Fruit fly (Drosophila melanogaster) whole organism, embryonic: Measurements from ENCODE around the gene CG42399.

ENCODE experiments used
- Ada2b ChIP-seq: fragments of 200-800 bp; sonication (Bioruptor generic); IDR thresholded peaks from 2 replicates; pipeline ENCODE4 v1.3.6; 2022; ENCODE audit warnings: missing biosample characterization, missing genetic modification characterization
- BEAF-32 ChIP-seq: fragments of 200-800 bp; sonication (Bioruptor generic); optimal IDR thresholded peaks from 3 replicates; lab custom pipeline; 2017; ENCODE audit warnings: missing biosample characterization, missing genetic modification characterization, mild to moderate bottlenecking, moderate library complexity, missing genetic modification reagents
- CG11504 ChIP-seq: fragments of 200-800 bp; sonication (Bioruptor generic); optimal IDR thresholded peaks from 3 replicates; lab custom pipeline; 2019; ENCODE audit warnings: missing biosample characterization, mild to moderate bottlenecking, missing genetic modification characterization, moderate library complexity
- CG15073 ChIP-seq: fragments of 200-800 bp; sonication (Bioruptor generic); optimal IDR thresholded peaks from 2 replicates; lab custom pipeline; 2016; ENCODE audit warnings: missing biosample characterization, missing genetic modification characterization
- CG15514 ChIP-seq: fragments of 200-800 bp; sonication (Bioruptor generic); optimal IDR thresholded peaks from 3 replicates; lab custom pipeline; 2017; ENCODE audit warnings: missing biosample characterization, missing genetic modification characterization, mild to moderate bottlenecking, moderate library complexity, missing genetic modification reagents
- CG1603 ChIP-seq: fragments of 200-800 bp; sonication (Bioruptor generic); optimal IDR thresholded peaks from 2 replicates; lab custom pipeline; 2019; ENCODE audit warnings: missing biosample characterization, mild to moderate bottlenecking, missing genetic modification characterization, moderate library complexity
- CG2202 ChIP-seq: fragments of 200-800 bp; sonication (Bioruptor generic); optimal IDR thresholded peaks from 2 replicates; lab custom pipeline; 2018; ENCODE audit warnings: missing biosample characterization, mild to moderate bottlenecking, missing genetic modification characterization
- CG32767 ChIP-seq: fragments of 200-800 bp; sonication (Bioruptor generic); IDR thresholded peaks from 2 replicates; pipeline ENCODE4 v1.3.6; 2022; ENCODE audit warnings: missing biosample characterization, missing genetic modification characterization
- CG34376 ChIP-seq: fragments of 200-800 bp; sonication (Bioruptor generic); optimal IDR thresholded peaks from 2 replicates; lab custom pipeline; 2018; ENCODE audit warnings: missing biosample characterization, mild to moderate bottlenecking, missing genetic modification characterization
- CG3838 ChIP-seq: fragments of 200-800 bp; sonication (Bioruptor generic); optimal IDR thresholded peaks from 3 replicates; lab custom pipeline; 2016; ENCODE audit warnings: missing biosample characterization, missing genetic modification characterization
- CG42726 ChIP-seq: fragments of 200-800 bp; sonication (Bioruptor generic); IDR thresholded peaks from 2 replicates; pipeline ENCODE4 v1.3.6; 2022; ENCODE audit warnings: missing biosample characterization, missing genetic modification characterization; ENCODE audit not compliant: partially characterized antibody
- CG4617 ChIP-seq: fragments of 200-800 bp; sonication (Bioruptor generic); optimal IDR thresholded peaks from 3 replicates; lab custom pipeline; 2016; ENCODE audit warnings: missing biosample characterization, missing genetic modification characterization, borderline replicate concordance
- CG6791 ChIP-seq: fragments of 200-800 bp; sonication (Bioruptor generic); IDR thresholded peaks from 3 replicates; pipeline ENCODE4 v1.3.6; 2022; ENCODE audit warnings: missing biosample characterization, missing genetic modification characterization; ENCODE audit not compliant: partially characterized antibody
- D ChIP-seq, 2 experiments: fragments of 200-800 bp in 1 of 2; fragments of >200 bp in 1 of 2; sonication (Bioruptor generic) in 1 of 2; optimal IDR thresholded peaks; 2 replicates in 1 of 2; 3 replicates in 1 of 2; lab custom pipeline; 2017; ENCODE audit warnings: mild to moderate bottlenecking in 1 of 2, missing biosample characterization in 1 of 2, missing genetic modification characterization in 1 of 2, missing genetic modification reagents in 1 of 2
- Dip3 ChIP-seq: fragments of 200-800 bp; sonication (Bioruptor generic); optimal IDR thresholded peaks from 3 replicates; lab custom pipeline; 2016; ENCODE audit warnings: missing biosample characterization, missing genetic modification characterization
- Dll ChIP-seq: fragments of 200-800 bp; sonication (Bioruptor generic); IDR thresholded peaks from 4 replicates; pipeline ENCODE4 v1.3.6; 2022; ENCODE audit warnings: missing biosample characterization, missing genetic modification characterization; ENCODE audit not compliant: partially characterized antibody
- Dp ChIP-seq: fragments of 200-800 bp; sonication (Bioruptor generic); optimal IDR thresholded peaks from 2 replicates; lab custom pipeline; 2018; ENCODE audit warnings: missing biosample characterization, mild to moderate bottlenecking, missing genetic modification characterization, moderate library complexity
- E2f2 ChIP-seq: fragments of 200-800 bp; sonication (Bioruptor generic); IDR thresholded peaks from 2 replicates; pipeline ENCODE4 v1.3.6; 2022; ENCODE audit warnings: missing biosample characterization, missing genetic modification characterization
- MESR4 ChIP-seq: fragments of 200-800 bp; sonication (Bioruptor generic); optimal IDR thresholded peaks from 2 replicates; lab custom pipeline; 2018; ENCODE audit warnings: missing biosample characterization, mild to moderate bottlenecking, missing genetic modification characterization, moderate library complexity
- Med ChIP-seq: fragments of 200-800 bp; sonication (Bioruptor generic); peaks from one replicate; lab custom pipeline; 2016; ENCODE audit warnings: missing biosample characterization, missing genetic modification characterization, mild to moderate bottlenecking, inconsistent platforms, moderate library complexity
- Meics ChIP-seq: fragments of 200-800 bp; sonication (Bioruptor generic); optimal IDR thresholded peaks from 2 replicates; lab custom pipeline; 2017; ENCODE audit warnings: missing biosample characterization, mild to moderate bottlenecking, missing genetic modification characterization
- Optix ChIP-seq: fragments of 200-800 bp; sonication (Bioruptor generic); IDR thresholded peaks from 3 replicates; pipeline ENCODE4 v1.3.6; 2022; ENCODE audit warnings: missing biosample characterization, missing genetic modification characterization
- Pdp1 ChIP-seq, 2 experiments: fragments of 200-800 bp; sonication (Bioruptor generic); optimal IDR thresholded peaks; 3 replicates each; lab custom pipeline; 2016; ENCODE audit warnings: missing biosample characterization in 2 of 2, missing genetic modification characterization in 2 of 2, mild to moderate bottlenecking in 1 of 2, moderate library complexity in 1 of 2
- Scr ChIP-seq: fragments of 200-800 bp; sonication (Bioruptor generic); IDR thresholded peaks from 2 replicates; pipeline ENCODE4 v1.3.6; 2022; ENCODE audit warnings: missing biosample characterization, missing genetic modification characterization; ENCODE audit not compliant: partially characterized antibody
- Sry-δ ChIP-seq: fragments of 200-800 bp; sonication (Bioruptor generic); optimal IDR thresholded peaks from 2 replicates; lab custom pipeline; 2016; ENCODE audit warnings: missing biosample characterization, missing genetic modification characterization
- YL-1 ChIP-seq: fragments of 200-800 bp; sonication (Bioruptor generic); optimal IDR thresholded peaks from 3 replicates; lab custom pipeline; 2017; ENCODE audit warnings: missing biosample characterization, mild to moderate bottlenecking, missing genetic modification characterization
- aop ChIP-seq: fragments of 200-800 bp; sonication (Bioruptor generic); IDR thresholded peaks from 2 replicates; pipeline ENCODE4 v1.3.6; 2022; ENCODE audit warnings: missing biosample characterization, missing genetic modification characterization
- chif ChIP-seq, 2 experiments: fragments of 200-800 bp; sonication (Bioruptor generic); optimal IDR thresholded peaks; 3 replicates each; lab custom pipeline; 2016; ENCODE audit warnings: missing biosample characterization in 2 of 2, missing genetic modification characterization in 2 of 2
- crp ChIP-seq, 2 experiments: fragments of 200-800 bp; sonication (Bioruptor generic); optimal IDR thresholded peaks; 2 replicates in 1 of 2; 3 replicates in 1 of 2; lab custom pipeline; 2017; ENCODE audit warnings: missing biosample characterization in 2 of 2, missing genetic modification characterization in 2 of 2, mild to moderate bottlenecking in 1 of 2, moderate library complexity in 1 of 2
- en ChIP-seq: fragments of 200-800 bp; sonication (Bioruptor generic); optimal IDR thresholded peaks from 2 replicates; lab custom pipeline; 2016; ENCODE audit warnings: missing biosample characterization, missing genetic modification characterization
- fd3F ChIP-seq: fragments of 200-800 bp; sonication (Bioruptor generic); optimal IDR thresholded peaks from 2 replicates; lab custom pipeline; 2018; ENCODE audit warnings: missing biosample characterization, mild to moderate bottlenecking, missing genetic modification characterization, moderate library complexity
- gfzf ChIP-seq: fragments of 200-800 bp; sonication (Bioruptor generic); optimal IDR thresholded peaks from 2 replicates; lab custom pipeline; 2016; ENCODE audit warnings: missing biosample characterization, mild to moderate bottlenecking, missing genetic modification characterization, moderate library complexity
- jing ChIP-seq: fragments of 200-800 bp; sonication (Bioruptor generic); optimal IDR thresholded peaks from 2 replicates; lab custom pipeline; 2018; ENCODE audit warnings: missing biosample characterization, mild to moderate bottlenecking, missing genetic modification characterization
- klu ChIP-seq: fragments of 200-800 bp; sonication (Bioruptor generic); IDR thresholded peaks from 2 replicates; pipeline ENCODE4 v1.3.6; 2022; ENCODE audit warnings: missing biosample characterization, missing genetic modification characterization
- knrl ChIP-seq: fragments of 200-800 bp; sonication (Bioruptor generic); IDR thresholded peaks from 3 replicates; pipeline ENCODE4 v1.3.6; 2022; ENCODE audit warnings: missing biosample characterization, missing genetic modification characterization; ENCODE audit not compliant: partially characterized antibody
- pfk ChIP-seq: fragments of 200-800 bp; sonication (Bioruptor generic); optimal IDR thresholded peaks from 2 replicates; lab custom pipeline; 2018; ENCODE audit warnings: missing biosample characterization, mild to moderate bottlenecking, missing genetic modification characterization, moderate library complexity
- pnt ChIP-seq: fragments of 200-800 bp; sonication (Bioruptor generic); optimal IDR thresholded peaks from 3 replicates; lab custom pipeline; 2016; ENCODE audit warnings: missing biosample characterization, missing genetic modification characterization
- ranshi ChIP-seq: fragments of 200-800 bp; sonication (Bioruptor generic); IDR thresholded peaks from 2 replicates; pipeline ENCODE4 v1.3.6; 2022; ENCODE audit warnings: missing biosample characterization, missing genetic modification characterization
- rib ChIP-seq: fragments of 200-800 bp; sonication (Bioruptor generic); IDR thresholded peaks from 2 replicates; pipeline ENCODE4 v1.3.6; 2022; ENCODE audit warnings: missing biosample characterization, missing genetic modification characterization
- sug ChIP-seq: fragments of 200-800 bp; optimal IDR thresholded peaks from 2 replicates; lab custom pipeline; 2019; ENCODE audit warnings: missing biosample characterization, mild to moderate bottlenecking, missing genetic modification characterization, moderate library complexity
- tgo ChIP-seq: fragments of 200-800 bp; sonication (Bioruptor generic); IDR thresholded peaks from 3 replicates; pipeline ENCODE4 v1.3.6; 2022; ENCODE audit warnings: missing biosample characterization, missing genetic modification characterization
- trem ChIP-seq: fragments of 200-800 bp; optimal IDR thresholded peaks from 3 replicates; lab custom pipeline; 2019; ENCODE audit warnings: missing biosample characterization, mild to moderate bottlenecking, missing genetic modification characterization, moderate library complexity
- unc-4 ChIP-seq: fragments of 200-800 bp; sonication (Bioruptor generic); IDR thresholded peaks from 2 replicates; pipeline ENCODE4 v1.3.6; 2022; ENCODE audit warnings: missing biosample characterization, missing genetic modification characterization; ENCODE audit not compliant: partially characterized antibody

CG42399 gene

DNA sequence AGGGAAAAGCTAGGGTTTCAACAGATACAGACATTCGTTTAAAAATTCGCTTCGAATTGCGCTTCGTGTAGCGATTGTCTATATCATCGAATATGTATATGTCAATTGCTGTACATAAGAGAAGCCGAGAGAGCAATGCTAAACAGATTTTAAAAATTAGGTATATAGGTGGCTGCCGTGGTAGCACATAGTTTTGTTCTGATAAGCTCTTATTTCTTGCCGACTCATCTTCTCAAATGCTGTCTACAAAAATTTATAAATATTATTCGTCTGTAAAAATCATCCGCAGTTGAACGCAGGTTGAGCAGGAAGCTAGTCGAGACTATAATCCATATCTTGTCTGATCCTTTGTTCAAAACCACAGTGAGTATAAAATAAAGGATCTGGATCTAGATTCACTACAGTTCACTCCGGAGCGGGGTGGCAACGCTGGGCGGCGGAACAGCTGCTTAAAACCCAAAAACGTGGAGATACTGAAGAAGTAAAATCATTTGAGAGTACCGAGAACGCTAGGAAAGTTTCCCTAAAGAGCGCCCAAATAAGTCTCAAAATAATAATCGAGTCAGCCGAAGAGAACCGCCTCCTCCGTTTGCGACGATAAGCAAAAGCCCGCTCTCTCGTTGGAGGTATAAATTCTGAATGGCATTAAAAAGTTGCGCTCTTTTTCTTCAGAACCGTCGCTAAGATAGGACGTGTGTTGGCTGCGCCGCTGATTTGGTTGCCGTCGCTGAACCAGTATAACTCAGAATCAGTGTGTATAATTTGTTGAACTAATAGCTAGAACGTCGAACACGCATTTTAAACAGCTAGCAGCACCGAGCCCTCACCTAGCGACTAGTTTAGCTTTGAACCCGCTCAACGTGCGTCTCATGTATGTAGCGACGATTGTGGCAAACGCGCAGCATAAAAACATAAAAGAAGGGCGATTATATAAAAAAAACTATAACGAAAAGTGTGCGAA lies 45.3 kb downstream of the CG42399 start (continued):
- TF ChIP-seq en, result peak; percentile 32
- no peak for TF ChIP-seq Optix (GFP tag; lab: Robert Waterston, UW)

DNA sequence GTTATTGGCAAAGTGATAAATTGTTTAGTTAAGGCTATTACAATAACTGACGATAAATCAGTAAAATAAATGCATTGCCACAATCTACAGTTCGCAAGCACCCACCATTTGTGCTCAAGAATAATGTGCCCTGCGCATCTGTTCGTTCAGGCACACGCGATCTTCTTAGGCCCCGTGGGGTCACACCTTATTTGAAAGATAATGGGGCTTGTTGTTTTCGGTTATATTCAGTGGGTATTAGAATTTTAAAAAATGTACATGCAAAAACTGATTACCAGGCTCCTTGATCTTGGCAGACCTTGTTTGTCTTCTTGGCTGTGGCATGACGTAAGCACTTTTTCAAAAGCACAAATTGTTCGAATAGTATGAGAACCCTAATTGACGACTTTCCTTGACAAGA lies 46.1 kb downstream of the CG42399 start:
- TF ChIP-seq tgo (GFP tag; lab: Robert Waterston, UW) (no peak), Pdp1 (GFP tag; optimal IDR thresholded peaks at IDR 0.05; lab: Kevin White, UChicago) (peak in 1 of 2 experiments; percentile 48), rib (GFP tag; lab: Robert Waterston, UW) (no peak), gfzf (GFP tag; lab: Kevin White, UChicago) (peak; percentile 25), sug (peak; percentile 81), CG6791 (GFP tag; lab: Robert Waterston, UW) (0 out of 3 replicates have a peak, but pooled peaks have one; percentile 9), pnt (GFP tag; lab: Kevin White, UChicago) (no peak), D (optimal IDR thresholded peaks at IDR 0.05; lab: Kevin White, UChicago) (no peak), D (GFP tag; optimal IDR thresholded peaks at IDR 0.05; lab: Kevin White, UChicago) (no peak), ranshi (no peak), CG34376 (GFP tag; lab: Kevin White, UChicago) (peak; percentile 42), Med (GFP tag; lab: Kevin White, UChicago) (peak; percentile 38)

- TF ChIP-seq Meics (GFP tag; lab: Kevin White, UChicago) (no peak), trem (peak; percentile 9), Dip3 (GFP tag; lab: Kevin White, UChicago) (no peak), CG4617 (GFP tag; lab: Kevin White, UChicago) (peak; percentile 38), Sry-δ (GFP tag; lab: Kevin White, UChicago) (peak; percentile 22), CG32767 (no peak), crp (GFP tag; optimal IDR thresholded peaks at IDR 0.05; lab: Kevin White, UChicago) (peak in 1 of 2 experiments; percentile 78), CG15514 (GFP tag; lab: Kevin White, UChicago) (peak; percentile 95), chif (GFP tag; optimal IDR thresholded peaks at IDR 0.05; lab: Kevin White, UChicago) (no peak), Scr (peak; percentile 14), klu (GFP tag; lab: Robert Waterston, UW) (no peak), CG3838 (no peak), MESR4 (GFP tag; lab: Kevin White, UChicago) (peak; percentile 83), E2f2 (GFP tag; lab: Robert Waterston, UW) (peak; percentile 89), Dp (GFP tag; lab: Kevin White, UChicago) (peak; percentile 83), knrl (GFP tag; lab: Robert Waterston, UW) (no peak), pfk (GFP tag; lab: Kevin White, UChicago) (no peak), Ada2b (GFP tag; lab: Robert Waterston, UW) (no peak), jing (no peak), CG6791 (GFP tag; lab: Robert Waterston, UW) (0 out of 3 replicates have a peak, but pooled peaks have one; percentile 27), BEAF-32 (GFP tag; lab: Kevin White, UChicago) (peak; percentile 31), fd3F (GFP tag; lab: Kevin White, UChicago) (no peak), unc-4 (0 out of 2 replicates have a peak, but pooled peaks have one; percentile 35), CG1603 (tag; lab: Kevin White, UChicago) (peak; percentile 8), Dll (GFP tag; lab: Robert Waterston, UW) (peak; percentile 43; the same call in 1 of the 4 replicates), aop (GFP tag; lab: Robert Waterston, UW) (no peak), YL-1 (GFP tag; lab: Kevin White, UChicago) (no peak), CG2202 (tag; lab: Kevin White, UChicago) (no peak), CG11504 (tag; lab: Kevin White, UChicago) (no peak), CG15073 (GFP tag; lab: Kevin White, UChicago) (no peak), CG42726 (GFP tag; lab: Robert Waterston, UW) (no peak)
These were observed 46.6 kb downstream of the CG42399 start, which contains the start of the genes Nhe1 and Sam-S for dm6 chr2L:106540-106939. Gene Nhe1 (minus strand): TSS chr2L:106732. Gene Sam-S (plus strand): TSS chr2L:106903.
